Fruit fly (Drosophila melanogaster): ENCODE data around the gene Clic.

Gene Clic

dm6 chrX:13817418-13818171 lies 4.5 kb downstream of the Clic start (continued):
- TF ChIP-seq Vsx1 (GFP tag; optimal IDR thresholded peaks at IDR 0.05), result no peak
- no peak for TF ChIP-seq tna (GFP tag; IDR thresholded peaks at IDR 0.05; ENCODE audit: partially characterized antibody)
- TF ChIP-seq CG7271 (tag; optimal IDR thresholded peaks at IDR 0.05), result no peak
- TF ChIP-seq CG14014 (GFP tag; IDR thresholded peaks at IDR 0.05), result 0 out of 2 replicates have a peak, but pooled peaks have one; percentile 19
- peak; percentile 14 for TF ChIP-seq CG9817 (tag; optimal IDR thresholded peaks at IDR 0.05)
- no peak for TF ChIP-seq CG42726 (GFP tag; IDR thresholded peaks at IDR 0.05; ENCODE audit: partially characterized antibody)
- no peak for TF ChIP-seq CG4328 (GFP tag; optimal IDR thresholded peaks at IDR 0.05)
- no peak for TF ChIP-seq CG7987 (GFP tag; optimal IDR thresholded peaks at IDR 0.05)
- no peak for TF ChIP-seq gcm (GFP tag; optimal IDR thresholded peaks at IDR 0.05)
- peak; percentile 65 for TF ChIP-seq Sox102F (GFP tag; optimal IDR thresholded peaks at IDR 0.05)
- no peak for TF ChIP-seq sob (GFP tag; IDR thresholded peaks at IDR 0.05)
- no peak for TF ChIP-seq Aef1 (GFP tag; IDR thresholded peaks at IDR 0.05)
- peak; percentile 21 for TF ChIP-seq odd (GFP tag; optimal IDR thresholded peaks at IDR 0.05)
- peak; percentile 41 for TF ChIP-seq CoRest (tag; optimal IDR thresholded peaks at IDR 0.05)
- no peak for TF ChIP-seq CG2202 (tag; optimal IDR thresholded peaks at IDR 0.05)
- TF ChIP-seq CG2129 (GFP tag; IDR thresholded peaks at IDR 0.05; ENCODE audit: partially characterized antibody), result no peak
- TF ChIP-seq CG18599 (GFP tag; optimal IDR thresholded peaks at IDR 0.05), result peak; percentile 75
- TF ChIP-seq Nf-YC (tag; optimal IDR thresholded peaks at IDR 0.05), result no peak
- peak; percentile 46 for TF ChIP-seq slbo (GFP tag; IDR thresholded peaks at IDR 0.05)
- TF ChIP-seq CG4617 (GFP tag; optimal IDR thresholded peaks at IDR 0.05; ENCODE audit: borderline replicate concordance), result no peak
- TF ChIP-seq zfh1 (GFP tag; IDR thresholded peaks at IDR 0.05), result no peak
- 0 out of 2 replicates have a peak, but pooled peaks have one; percentile 32 for TF ChIP-seq esg (GFP tag; conservative IDR thresholded peaks at IDR 0.05)
- no peak for TF ChIP-seq Fer2 (tag; optimal IDR thresholded peaks at IDR 0.05)
- no peak for TF ChIP-seq CG3065 (GFP tag; optimal IDR thresholded peaks at IDR 0.05)
- TF ChIP-seq CG33557 (GFP tag; optimal IDR thresholded peaks at IDR 0.05), result no peak
- 0 out of 2 replicates have a peak, but pooled peaks have one; percentile 18 for TF ChIP-seq CG10366 (GFP tag; IDR thresholded peaks at IDR 0.05)
- TF ChIP-seq CG15269 (tag; optimal IDR thresholded peaks at IDR 0.05), result peak; percentile 70
- no peak for TF ChIP-seq Neu2 (GFP tag; optimal IDR thresholded peaks at IDR 0.05; ENCODE audit: borderline replicate concordance)
- no peak for TF ChIP-seq Kr (GFP tag; optimal IDR thresholded peaks at IDR 0.05)
- TF ChIP-seq Opbp (GFP tag; IDR thresholded peaks at IDR 0.05; ENCODE audit: partially characterized antibody), result no peak
- TF ChIP-seq bowl (GFP tag; IDR thresholded peaks at IDR 0.05), result no peak
- TF ChIP-seq NK7.1 (GFP tag; optimal IDR thresholded peaks at IDR 0.05), result no peak
- peak; percentile 14 for TF ChIP-seq run (tag; optimal IDR thresholded peaks at IDR 0.05)
- TF ChIP-seq pnt (GFP tag; optimal IDR thresholded peaks at IDR 0.05), result no peak
- TF ChIP-seq oc (tag; optimal IDR thresholded peaks at IDR 0.05), result no peak
- no peak for TF ChIP-seq CG7928 (GFP tag; optimal IDR thresholded peaks at IDR 0.05)
- TF ChIP-seq CG6683 (GFP tag; optimal IDR thresholded peaks at IDR 0.05), result no peak
- peak; percentile 57 for TF ChIP-seq CG7839 (tag; optimal IDR thresholded peaks at IDR 0.05)
- TF ChIP-seq tx (GFP tag; optimal IDR thresholded peaks at IDR 0.05), result no peak
- peak; percentile 76 for TF ChIP-seq Atf6 (GFP tag; IDR thresholded peaks at IDR 0.05)
- TF ChIP-seq dmrt99B (tag; optimal IDR thresholded peaks at IDR 0.05), result peak; percentile 59
- TF ChIP-seq Oaz (GFP tag; IDR thresholded peaks at IDR 0.05), result no peak
- no peak for TF ChIP-seq salm (tag; optimal IDR thresholded peaks at IDR 0.05)
- TF ChIP-seq ranshi (GFP tag; IDR thresholded peaks at IDR 0.05), result peak; percentile 36; the same call in 1 of the 2 replicates
- no peak for TF ChIP-seq dmrt11E (tag; optimal IDR thresholded peaks at IDR 0.05)
- no peak for TF ChIP-seq tup (GFP tag; optimal IDR thresholded peaks at IDR 0.05)
- peak; percentile 19 for TF ChIP-seq CrebB (tag; optimal IDR thresholded peaks at IDR 0.05)
- no peak for TF ChIP-seq lmd (GFP tag; IDR thresholded peaks at IDR 0.05)
